Worm (Caenorhabditis elegans) whole organism, L4 larva: ENCODE measurements around the gene nbet-1.

ENCODE experiments used
- D1046.2 ChIP-seq: fragments of 200-800 bp; sonication (Bioruptor generic); IDR thresholded peaks from 2 replicates; pipeline ENCODE4 v1.3.6; 2022; ENCODE audit warnings: missing genetic modification characterization, missing compliant biosample characterization
- F37D6.2 ChIP-seq: sonication (generic microtip); optimal IDR thresholded peaks from 2 replicates; lab custom pipeline; 2016; ENCODE audit warnings: mild to moderate bottlenecking, missing genetic modification characterization, missing compliant biosample characterization
- F44E2.7 ChIP-seq: fragments of 200-800 bp; sonication (Bioruptor generic); IDR thresholded peaks from 2 replicates; pipeline ENCODE4 v2.1.2; 2022; ENCODE audit warnings: missing genetic modification characterization, missing compliant biosample characterization
- T26A8.4 ChIP-seq: fragments of 200-800 bp; sonication (Bioruptor generic); IDR thresholded peaks from 2 replicates; pipeline ENCODE4 v1.3.6; 2022; ENCODE audit warnings: missing genetic modification characterization, missing compliant biosample characterization
- Y105C5A.15 ChIP-seq: fragments of 200-800 bp; sonication (Bioruptor generic); IDR thresholded peaks from 2 replicates; pipeline ENCODE4 v1.3.6; 2022; ENCODE audit warnings: missing genetic modification characterization, missing compliant biosample characterization
- ZK337.2 ChIP-seq: fragments of 200-800 bp; sonication (Bioruptor generic); IDR thresholded peaks from 2 replicates; pipeline ENCODE4 v1.3.6; 2022; ENCODE audit warnings: missing genetic modification reagents, missing genetic modification characterization, missing compliant biosample characterization
- aly-2 ChIP-seq: sonication (generic microtip); optimal IDR thresholded peaks from 2 replicates; lab custom pipeline; 2018; ENCODE audit warnings: missing biosample characterization, missing genetic modification characterization
- ama-1 ChIP-seq: fragments of 150-350 bp; optimal IDR thresholded peaks from 2 replicates; lab custom pipeline; 2014; ENCODE audit warnings: inconsistent platforms, mixed read lengths
- attf-4 ChIP-seq: sonication (generic microtip); optimal IDR thresholded peaks from 3 replicates; lab custom pipeline; 2017; ENCODE audit warnings: missing biosample characterization, missing genetic modification characterization
- ceh-28 ChIP-seq: fragments of 150-350 bp; optimal IDR thresholded peaks from 2 replicates; lab custom pipeline; 2014; ENCODE audit warnings: missing biosample characterization, missing genetic modification reagents, missing genetic modification characterization
- ceh-32 ChIP-seq: sonication (generic microtip); optimal IDR thresholded peaks from 2 replicates; lab custom pipeline; 2016; ENCODE audit warnings: mild to moderate bottlenecking, missing genetic modification characterization, missing compliant biosample characterization; ENCODE audit not compliant: poor library complexity
- ceh-62 ChIP-seq: sonication (generic microtip); optimal IDR thresholded peaks from 2 replicates; lab custom pipeline; 2017; ENCODE audit warnings: missing biosample characterization, missing genetic modification characterization
- ces-1 ChIP-seq: fragments of 150-350 bp; sonication (generic microtip); optimal IDR thresholded peaks from 4 replicates; lab custom pipeline; 2014; ENCODE audit warnings: missing biosample characterization, missing genetic modification reagents, missing genetic modification characterization
- cey-2 ChIP-seq: sonication (generic microtip); optimal IDR thresholded peaks from 3 replicates; lab custom pipeline; 2017; ENCODE audit warnings: missing genetic modification characterization, mild to moderate bottlenecking, missing compliant biosample characterization, antibody characterized with exemption, borderline replicate concordance; ENCODE audit not compliant: insufficient read depth
- ctbp-1 ChIP-seq: fragments of 200-800 bp; sonication (Bioruptor generic); IDR thresholded peaks from 2 replicates; pipeline ENCODE4 v1.3.6; 2022; ENCODE audit warnings: missing genetic modification reagents, missing genetic modification characterization, missing compliant biosample characterization
- daf-8 ChIP-seq: fragments of 200-800 bp; sonication (Bioruptor generic); IDR thresholded peaks from 2 replicates; pipeline ENCODE4 v1.3.6; 2022; ENCODE audit warnings: missing genetic modification characterization, missing compliant biosample characterization
- dpl-1 ChIP-seq: fragments of 150-350 bp; optimal IDR thresholded peaks from 2 replicates; lab custom pipeline; 2014; ENCODE audit warnings: missing biosample characterization, missing genetic modification reagents, missing genetic modification characterization
- egl-43 ChIP-seq: fragments of 200-800 bp; sonication (Bioruptor generic); IDR thresholded peaks from 2 replicates; pipeline ENCODE4 v1.3.6; 2022; ENCODE audit warnings: missing genetic modification reagents, missing genetic modification characterization, missing compliant biosample characterization
- fkh-10 ChIP-seq: fragments of 150-350 bp; optimal IDR thresholded peaks from 2 replicates; lab custom pipeline; 2014; ENCODE audit warnings: missing biosample characterization, missing genetic modification reagents, missing genetic modification characterization
- fos-1 ChIP-seq: fragments of 150-350 bp; optimal IDR thresholded peaks from 2 replicates; lab custom pipeline; 2014; ENCODE audit warnings: missing biosample characterization, missing genetic modification characterization
- gei-8 ChIP-seq: fragments of 200-800 bp; sonication (Bioruptor generic); optimal IDR thresholded peaks from 2 replicates; lab custom pipeline; 2018; ENCODE audit warnings: mild to moderate bottlenecking, missing genetic modification characterization, missing compliant biosample characterization
- hif-1 ChIP-seq, 2 experiments: sonication (generic microtip); optimal IDR thresholded peaks; 2 replicates each; lab custom pipeline; 2016 to 2017; ENCODE audit warnings: missing compliant biosample characterization in 2 of 2, missing genetic modification characterization in 2 of 2, missing genetic modification reagents in 2 of 2, missing genotype in 2 of 2, mild to moderate bottlenecking in 1 of 2
- hlh-11 ChIP-seq: fragments of 200-800 bp; sonication (Bioruptor generic); optimal IDR thresholded peaks from 2 replicates; lab custom pipeline; 2018; ENCODE audit warnings: mild to moderate bottlenecking, missing genetic modification characterization, missing compliant biosample characterization
- hlh-30 ChIP-seq: sonication (generic microtip); optimal IDR thresholded peaks from 2 replicates; lab custom pipeline; 2017; ENCODE audit warnings: antibody characterized with exemption, mild to moderate bottlenecking, missing genetic modification characterization, missing compliant biosample characterization; ENCODE audit not compliant: insufficient read depth
- hmg-1.1 ChIP-seq: fragments of 200-800 bp; sonication (Bioruptor generic); IDR thresholded peaks from 2 replicates; pipeline ENCODE4 v1.3.6; 2022; ENCODE audit warnings: missing genetic modification reagents, missing genetic modification characterization, missing compliant biosample characterization
- jun-1 ChIP-seq: fragments of 150-350 bp; optimal IDR thresholded peaks from 2 replicates; lab custom pipeline; 2014; ENCODE audit warnings: missing biosample characterization, missing genetic modification reagents, missing genetic modification characterization
- lim-7 ChIP-seq: fragments of 200-800 bp; sonication (Bioruptor generic); IDR thresholded peaks from 2 replicates; pipeline ENCODE4 v1.3.6; 2022; ENCODE audit warnings: missing genetic modification characterization, missing compliant biosample characterization
- lin-13 ChIP-seq: fragments of 150-350 bp; optimal IDR thresholded peaks from 2 replicates; lab custom pipeline; 2014; ENCODE audit warnings: missing biosample characterization, missing genetic modification reagents, missing genetic modification characterization
- lin-15B ChIP-seq: fragments of 150-350 bp; sonication (generic microtip); optimal IDR thresholded peaks from 3 replicates; lab custom pipeline; 2014; ENCODE audit warnings: missing biosample characterization, missing genetic modification characterization
- lin-38 ChIP-seq: fragments of 200-800 bp; sonication (Bioruptor generic); IDR thresholded peaks from 2 replicates; pipeline ENCODE4 v1.3.6; 2022; ENCODE audit warnings: missing genetic modification reagents, missing genetic modification characterization, missing compliant biosample characterization
- lsy-2 ChIP-seq, 2 experiments: fragments of 150-350 bp in 1 of 2; sonication (generic microtip) in 1 of 2; optimal IDR thresholded peaks; 2 replicates each; lab custom pipeline; 2014 to 2017; ENCODE audit warnings: missing biosample characterization in 2 of 2, missing genetic modification characterization in 2 of 2
- madf-9 ChIP-seq: fragments of 200-800 bp; sonication (Bioruptor generic); conservative IDR thresholded peaks from 2 replicates; pipeline ENCODE4 v1.3.6; 2022; ENCODE audit warnings: missing genetic modification reagents, missing genetic modification characterization, missing compliant biosample characterization
- mep-1 ChIP-seq: fragments of 150-350 bp; sonication (generic microtip); optimal IDR thresholded peaks from 3 replicates; lab custom pipeline; 2014; ENCODE audit warnings: missing biosample characterization, missing genetic modification characterization
- mes-2 ChIP-seq: sonication (generic microtip); optimal IDR thresholded peaks from 2 replicates; lab custom pipeline; 2016; ENCODE audit warnings: missing genotype, mild to moderate bottlenecking, missing genetic modification characterization, missing compliant biosample characterization; ENCODE audit not compliant: poor library complexity, severe bottlenecking
- mxl-3 ChIP-seq: fragments of 200-800 bp; sonication (Bioruptor generic); optimal IDR thresholded peaks from 2 replicates; lab custom pipeline; 2018; ENCODE audit warnings: mild to moderate bottlenecking, missing genetic modification characterization, missing compliant biosample characterization
- nhr-102 ChIP-seq: sonication (generic microtip); optimal IDR thresholded peaks from 2 replicates; lab custom pipeline; 2016; ENCODE audit warnings: mild to moderate bottlenecking, missing genetic modification characterization, moderate library complexity, missing compliant biosample characterization
- nhr-111 ChIP-seq: fragments of 200-800 bp; sonication (Bioruptor generic); optimal IDR thresholded peaks from 2 replicates; lab custom pipeline; 2018; ENCODE audit warnings: mild to moderate bottlenecking, missing genetic modification characterization, missing compliant biosample characterization
- nhr-41 ChIP-seq: fragments of 200-800 bp; sonication (Bioruptor generic); IDR thresholded peaks from 2 replicates; pipeline ENCODE4 v1.3.6; 2022; ENCODE audit warnings: missing genetic modification reagents, missing genetic modification characterization, missing compliant biosample characterization
- nhr-77 ChIP-seq: fragments of 150-350 bp; optimal IDR thresholded peaks from 2 replicates; lab custom pipeline; 2014; ENCODE audit warnings: missing biosample characterization, missing genetic modification characterization
- pqm-1 ChIP-seq: sonication (generic microtip); optimal IDR thresholded peaks from 2 replicates; lab custom pipeline; 2017; ENCODE audit warnings: missing biosample characterization, missing genetic modification characterization
- rbr-2 ChIP-seq: sonication (generic microtip); optimal IDR thresholded peaks from 2 replicates; lab custom pipeline; 2016; ENCODE audit warnings: missing genotype, missing genetic modification characterization, missing compliant biosample characterization
- skn-1 ChIP-seq: fragments of 150-350 bp; optimal IDR thresholded peaks from 2 replicates; lab custom pipeline; 2014; ENCODE audit warnings: missing biosample characterization, missing genetic modification characterization
- snpc-4 ChIP-seq: fragments of 150-350 bp; optimal IDR thresholded peaks from 2 replicates; lab custom pipeline; 2014; ENCODE audit warnings: missing biosample characterization, missing genetic modification characterization
- tra-1 ChIP-seq: fragments of 200-800 bp; sonication (Bioruptor generic); IDR thresholded peaks from 2 replicates; pipeline ENCODE4 v1.3.6; 2022; ENCODE audit warnings: missing genetic modification reagents, missing genetic modification characterization, missing compliant biosample characterization
- unc-130 ChIP-seq: sonication (generic microtip); optimal IDR thresholded peaks from 2 replicates; lab custom pipeline; 2016; ENCODE audit warnings: missing genetic modification reagents, missing genetic modification characterization, missing compliant biosample characterization
- unc-39 ChIP-seq: sonication (generic microtip); optimal IDR thresholded peaks from 2 replicates; lab custom pipeline; 2017; ENCODE audit warnings: missing biosample characterization, missing genetic modification characterization
- vab-7 ChIP-seq: fragments of 200-800 bp; sonication (Bioruptor generic); IDR thresholded peaks from 2 replicates; pipeline ENCODE4 v1.3.6; 2022; ENCODE audit warnings: missing genetic modification reagents, missing genetic modification characterization, missing compliant biosample characterization
- zfp-3 ChIP-seq: fragments of 200-800 bp; sonication (Bioruptor generic); conservative IDR thresholded peaks from 2 replicates; pipeline ENCODE4 v1.3.6; 2022; ENCODE audit warnings: missing genetic modification reagents, missing genetic modification characterization, missing compliant biosample characterization
- zip-11 ChIP-seq: fragments of 200-800 bp; sonication (Bioruptor generic); IDR thresholded peaks from 2 replicates; pipeline ENCODE4 v1.3.6; 2022; ENCODE audit warnings: missing genetic modification characterization, missing compliant biosample characterization
- ztf-7 ChIP-seq: fragments of 150-350 bp; optimal IDR thresholded peaks from 2 replicates; lab custom pipeline; 2014; ENCODE audit warnings: missing biosample characterization, missing genetic modification characterization

nbet-1 gene

DNA sequence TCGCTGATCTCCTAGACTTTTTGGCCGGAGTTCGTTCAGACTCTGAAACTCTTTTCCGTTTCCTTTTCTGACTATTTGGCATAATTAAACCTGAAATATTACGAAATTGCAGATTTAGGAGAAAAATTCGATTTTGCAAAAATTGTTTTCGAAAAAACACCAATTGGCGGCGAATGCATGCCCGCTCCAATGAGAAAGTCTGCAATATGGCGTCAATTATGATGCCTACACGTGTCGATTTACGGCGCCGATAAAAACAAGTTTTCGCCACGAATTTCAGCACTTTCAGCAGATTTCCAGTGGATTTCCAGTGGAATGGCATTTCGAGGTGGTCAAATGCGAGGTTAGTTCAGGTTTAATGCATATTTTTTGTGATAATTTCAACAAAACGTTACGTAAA lies at the start of gene nbet-1, which contains the start of gene Y59E9AL.36 (continued):
- TF ChIP-seq lin-15B (tag; lab: Kevin White, UChicago) = peak; percentile 84

DNA sequence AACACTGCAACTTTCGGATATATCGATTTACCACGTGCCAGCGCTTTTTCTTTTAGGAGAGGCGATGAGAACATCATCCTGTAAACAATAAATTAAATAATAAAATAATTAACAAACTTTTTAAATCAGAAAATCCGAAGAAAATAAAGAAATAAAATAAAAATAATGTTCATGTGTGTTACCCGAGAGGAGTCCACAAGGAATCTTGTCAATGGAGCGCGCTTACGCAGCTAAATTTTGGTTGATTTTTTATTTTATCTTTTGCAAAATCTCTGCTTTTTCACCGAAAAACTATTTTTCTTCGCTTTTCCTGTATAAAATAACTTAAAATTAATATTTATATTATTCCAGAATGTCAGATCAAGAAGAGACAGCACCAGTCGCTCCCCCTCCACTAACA lies 49.1 kb upstream of the nbet-1 start, which contains the start of the genes C24D10.6 and C24D10.4:
TSS of gene C24D10.6 (minus strand) at position 78 of the 400 bp plus-strand sequence.
TSS of gene C24D10.4 (plus strand) at position 352 of the 400 bp plus-strand sequence.
- TF ChIP-seq ama-1 (lab: Kevin White, UChicago) (no peak), lsy-2 (tag; optimal IDR thresholded peaks at IDR 0.05; lab: Kevin White, UChicago) (peak in 1 of 2 experiments; percentile 83), madf-9 (GFP tag; lab: Robert Waterston, UW) (no peak), unc-39 (tag; lab: Kevin White, UChicago) (no peak), ces-1 (GFP tag; lab: Kevin White, UChicago) (no peak), aly-2 (tag; lab: Kevin White, UChicago) (no peak), tra-1 (GFP tag; lab: Robert Waterston, UW) (no peak), fkh-10 (no peak), ceh-28 (tag; lab: Kevin White, UChicago) (no peak), lin-38 (GFP tag; lab: Robert Waterston, UW) (peak; percentile 91), mes-2 (tag; lab: Kevin White, UChicago) (peak; percentile 74), nhr-111 (no peak), daf-8 (GFP tag; lab: Robert Waterston, UW) (no peak), mxl-3 (GFP tag; lab: Kevin White, UChicago) (no peak), ceh-32 (tag; lab: Kevin White, UChicago) (no peak), ceh-62 (tag; lab: Kevin White, UChicago) (no peak), hlh-30 (tag; lab: Kevin White, UChicago) (peak; percentile 14), lin-15B (tag; lab: Kevin White, UChicago) (no peak), ctbp-1 (GFP tag; lab: Robert Waterston, UW) (no peak), egl-43 (no peak), fos-1 (tag; lab: Kevin White, UChicago) (no peak), ztf-7 (tag; lab: Kevin White, UChicago) (no peak), jun-1 (tag; lab: Kevin White, UChicago) (no peak), F37D6.2 (tag; lab: Kevin White, UChicago) (no peak), cey-2 (tag; lab: Kevin White, UChicago) (no peak), zip-11 (GFP tag; lab: Robert Waterston, UW) (no peak), hif-1 (tag; optimal IDR thresholded peaks at IDR 0.05; lab: Kevin White, UChicago) (no peak), T26A8.4 (GFP tag; lab: Robert Waterston, UW) (no peak), snpc-4 (tag; lab: Kevin White, UChicago) (no peak), lim-7 (GFP tag; lab: Robert Waterston, UW) (no peak), zfp-3 (GFP tag; lab: Robert Waterston, UW) (no peak), hmg-1.1 (GFP tag; lab: Robert Waterston, UW) (no peak), F44E2.7 (GFP tag; lab: Robert Waterston, UW) (no peak), hlh-11 (no peak), nhr-102 (tag; lab: Kevin White, UChicago) (no peak), unc-130 (no peak), dpl-1 (GFP tag; lab: Kevin White, UChicago) (peak; percentile 61), D1046.2 (GFP tag; lab: Robert Waterston, UW) (no peak), gei-8 (GFP tag; lab: Kevin White, UChicago) (no peak), nhr-41 (GFP tag; lab: Robert Waterston, UW) (no peak), attf-4 (tag; lab: Kevin White, UChicago) (no peak), vab-7 (GFP tag; lab: Robert Waterston, UW) (no peak), skn-1 (tag; lab: Kevin White, UChicago) (no peak), pqm-1 (tag; lab: Kevin White, UChicago) (no peak), rbr-2 (tag; lab: Kevin White, UChicago) (peak; percentile 17), ZK337.2 (GFP tag; lab: Robert Waterston, UW) (no peak), mep-1 (tag; lab: Kevin White, UChicago) (no peak), nhr-77 (peak; percentile 11), Y105C5A.15 (GFP tag; lab: Robert Waterston, UW) (no peak), lin-13 (no peak)
